Worm (Caenorhabditis elegans) whole organism, L3 larva: ENCODE data around the gene F55B11.3.

Source experiments
- R02D3.7 ChIP-seq: fragments of 150-350 bp; optimal IDR thresholded peaks from 2 replicates; lab custom pipeline; 2014; ENCODE audit warnings: missing biosample characterization, missing genetic modification characterization
- ZK546.5 ChIP-seq: sonication (generic microtip); optimal IDR thresholded peaks from 2 replicates; lab custom pipeline; 2017; ENCODE audit warnings: missing biosample characterization, missing genetic modification characterization
- aly-2 ChIP-seq: fragments of 150-350 bp; optimal IDR thresholded peaks from 2 replicates; lab custom pipeline; 2014; ENCODE audit warnings: missing biosample characterization, missing genetic modification characterization
- ama-1 ChIP-seq: fragments of 150-350 bp; optimal IDR thresholded peaks from 2 replicates; lab custom pipeline; 2018
- ceh-28 ChIP-seq: fragments of 150-350 bp; optimal IDR thresholded peaks from 2 replicates; lab custom pipeline; 2014; ENCODE audit warnings: missing biosample characterization, missing genetic modification reagents, missing genetic modification characterization
- ceh-82 ChIP-seq: fragments of 150-350 bp; optimal IDR thresholded peaks from 2 replicates; lab custom pipeline; 2014; ENCODE audit warnings: missing biosample characterization, missing genetic modification characterization
- ceh-9 ChIP-seq: sonication (generic microtip); optimal IDR thresholded peaks from 2 replicates; lab custom pipeline; 2018; ENCODE audit warnings: missing biosample characterization, missing genetic modification characterization
- daf-12 ChIP-seq: fragments of 150-350 bp; optimal IDR thresholded peaks from 2 replicates; lab custom pipeline; 2014; ENCODE audit warnings: missing biosample characterization, missing genetic modification reagents, missing genetic modification characterization
- egl-27 ChIP-seq: sonication (generic microtip); optimal IDR thresholded peaks from 4 replicates; lab custom pipeline; 2017; ENCODE audit warnings: missing biosample characterization, missing genetic modification reagents, missing genetic modification characterization
- egl-5 ChIP-seq: fragments of 150-350 bp; optimal IDR thresholded peaks from 2 replicates; lab custom pipeline; 2017; ENCODE audit warnings: missing biosample characterization, missing genetic modification reagents, missing genetic modification characterization, inconsistent platforms
- elt-1 ChIP-seq: fragments of 150-350 bp; optimal IDR thresholded peaks from 2 replicates; lab custom pipeline; 2014; ENCODE audit warnings: missing biosample characterization, missing genetic modification characterization
- elt-2 ChIP-seq: sonication (generic microtip); optimal IDR thresholded peaks from 2 replicates; lab custom pipeline; 2016; ENCODE audit warnings: missing genetic modification reagents, mild to moderate bottlenecking, missing genetic modification characterization, missing compliant biosample characterization
- elt-3 ChIP-seq, 3 experiments: fragments of 150-350 bp in 1 of 3; sonication (generic microtip) in 2 of 3; optimal IDR thresholded peaks; 2 replicates in 2 of 3; 4 replicates in 1 of 3; lab custom pipeline; 2014 to 2017; ENCODE audit warnings: missing biosample characterization in 3 of 3, missing genetic modification characterization in 3 of 3
- fkh-10 ChIP-seq: sonication (generic microtip); optimal IDR thresholded peaks from 2 replicates; lab custom pipeline; 2017; ENCODE audit warnings: missing biosample characterization, missing genetic modification reagents, missing genetic modification characterization
- fkh-2 ChIP-seq: fragments of 150-350 bp; optimal IDR thresholded peaks from 2 replicates; lab custom pipeline; 2014; ENCODE audit warnings: missing biosample characterization, missing genetic modification reagents, missing genetic modification characterization
- fos-1 ChIP-seq: fragments of 150-350 bp; optimal IDR thresholded peaks from 2 replicates; lab custom pipeline; 2014; ENCODE audit warnings: missing biosample characterization, missing genetic modification characterization
- hmg-11 ChIP-seq: sonication (generic microtip); optimal IDR thresholded peaks from 2 replicates; lab custom pipeline; 2016; ENCODE audit warnings: missing genetic modification characterization, missing compliant biosample characterization
- jun-1 ChIP-seq: fragments of 150-350 bp; optimal IDR thresholded peaks from 2 replicates; lab custom pipeline; 2014; ENCODE audit warnings: missing biosample characterization, missing genetic modification reagents, missing genetic modification characterization
- lin-15B ChIP-seq: fragments of 150-350 bp; optimal IDR thresholded peaks from 2 replicates; lab custom pipeline; 2014; ENCODE audit warnings: missing biosample characterization, missing genetic modification characterization
- lsy-12 ChIP-seq: sonication (generic microtip); optimal IDR thresholded peaks from 2 replicates; lab custom pipeline; 2016; ENCODE audit warnings: mild to moderate bottlenecking, missing genetic modification characterization, missing compliant biosample characterization
- mdl-1 ChIP-seq: fragments of 150-350 bp; optimal IDR thresholded peaks from 2 replicates; lab custom pipeline; 2014; ENCODE audit warnings: missing biosample characterization, missing genetic modification characterization
- mml-1 ChIP-seq: fragments of 150-350 bp; sonication (generic microtip); optimal IDR thresholded peaks from 3 replicates; lab custom pipeline; 2014; ENCODE audit warnings: missing biosample characterization, missing genetic modification characterization
- nfya-1 ChIP-seq: sonication (generic microtip); optimal IDR thresholded peaks from 2 replicates; lab custom pipeline; 2017; ENCODE audit warnings: missing genetic modification characterization, mild to moderate bottlenecking, missing compliant biosample characterization, antibody characterized with exemption, moderate library complexity; ENCODE audit not compliant: insufficient read depth
- nhr-11 ChIP-seq: fragments of 150-350 bp; optimal IDR thresholded peaks from 2 replicates; lab custom pipeline; 2014; ENCODE audit warnings: missing biosample characterization, missing genetic modification characterization
- nhr-23 ChIP-seq: fragments of 150-350 bp; optimal IDR thresholded peaks from 2 replicates; lab custom pipeline; 2014; ENCODE audit warnings: missing biosample characterization, missing genetic modification reagents, missing genetic modification characterization
- nhr-237 ChIP-seq: fragments of 150-350 bp; optimal IDR thresholded peaks from 2 replicates; lab custom pipeline; 2014; ENCODE audit warnings: missing biosample characterization, missing genetic modification characterization
- nhr-25 ChIP-seq: sonication (generic microtip); optimal IDR thresholded peaks from 2 replicates; lab custom pipeline; 2017; ENCODE audit warnings: missing biosample characterization, missing genetic modification characterization
- nhr-28 ChIP-seq: fragments of 150-350 bp; optimal IDR thresholded peaks from 2 replicates; lab custom pipeline; 2014; ENCODE audit warnings: missing biosample characterization, missing genetic modification characterization
- nhr-43 ChIP-seq: sonication (generic microtip); optimal IDR thresholded peaks from 2 replicates; lab custom pipeline; 2016; ENCODE audit warnings: mild to moderate bottlenecking, missing genetic modification characterization, missing compliant biosample characterization; ENCODE audit not compliant: poor library complexity, severe bottlenecking
- nhr-67 ChIP-seq: fragments of 150-350 bp; optimal IDR thresholded peaks from 2 replicates; lab custom pipeline; 2014; ENCODE audit warnings: missing biosample characterization, missing genetic modification characterization
- nhr-76 ChIP-seq: fragments of 150-350 bp; sonication (generic microtip); optimal IDR thresholded peaks from 5 replicates; lab custom pipeline; 2014; ENCODE audit warnings: missing biosample characterization, missing genetic modification characterization
- nhr-77 ChIP-seq: fragments of 150-350 bp; optimal IDR thresholded peaks from 2 replicates; lab custom pipeline; 2014; ENCODE audit warnings: missing biosample characterization, missing genetic modification characterization
- pha-4 ChIP-seq: fragments of 150-350 bp; optimal IDR thresholded peaks from 2 replicates; lab custom pipeline; 2014; ENCODE audit warnings: missing biosample characterization, missing genetic modification reagents, missing genetic modification characterization
- pqm-1 ChIP-seq: fragments of 150-350 bp; optimal IDR thresholded peaks from 2 replicates; lab custom pipeline; 2017; ENCODE audit warnings: missing biosample characterization, missing genetic modification characterization, inconsistent platforms
- sea-2 ChIP-seq: fragments of 150-350 bp; sonication (generic microtip); optimal IDR thresholded peaks from 4 replicates; lab custom pipeline; 2014; ENCODE audit warnings: missing biosample characterization, missing genetic modification reagents, missing genetic modification characterization
- skn-1 ChIP-seq: fragments of 150-350 bp; optimal IDR thresholded peaks from 2 replicates; lab custom pipeline; 2014; ENCODE audit warnings: missing biosample characterization, missing genetic modification characterization
- snpc-4 ChIP-seq: fragments of 150-350 bp; optimal IDR thresholded peaks from 2 replicates; lab custom pipeline; 2014; ENCODE audit warnings: missing biosample characterization, missing genetic modification characterization
- tbx-2 ChIP-seq: sonication (generic microtip); optimal IDR thresholded peaks from 2 replicates; lab custom pipeline; 2016; ENCODE audit warnings: mild to moderate bottlenecking, missing genetic modification characterization, missing compliant biosample characterization
- unc-39 ChIP-seq: sonication (generic microtip); optimal IDR thresholded peaks from 4 replicates; lab custom pipeline; 2017; ENCODE audit warnings: missing biosample characterization, missing genetic modification characterization
- unc-62 ChIP-seq: fragments of 150-350 bp; sonication (generic microtip); optimal IDR thresholded peaks from 4 replicates; lab custom pipeline; 2014; ENCODE audit warnings: missing biosample characterization, missing genetic modification reagents, missing genetic modification characterization
- zag-1 ChIP-seq: fragments of 150-350 bp; optimal IDR thresholded peaks from 2 replicates; lab custom pipeline; 2014; ENCODE audit warnings: missing biosample characterization, missing genetic modification characterization
- ztf-11 ChIP-seq: fragments of 150-350 bp; optimal IDR thresholded peaks from 2 replicates; lab custom pipeline; 2014; ENCODE audit warnings: missing biosample characterization, missing genetic modification characterization
- ztf-4 ChIP-seq: fragments of 150-350 bp; optimal IDR thresholded peaks from 2 replicates; lab custom pipeline; 2014; ENCODE audit warnings: missing biosample characterization, missing genetic modification characterization

F55B11.3 gene

ce11 chrIV:14444077-14444476 is 19.6 kb downstream of the F55B11.3 start, which contains the start of gene tra-3:
Gene tra-3, minus strand, starts transcription at chrIV:14444183.
- no peak for TF ChIP-seq nhr-23
- TF ChIP-seq ztf-4: no peak

ce11 chrIV:14445191-14445795 is 20.8 kb downstream of the F55B11.3 start:
- TF ChIP-seq elt-3 (tag; optimal IDR thresholded peaks at IDR 0.05; lab: Kevin White, UChicago): peak in 1 of 3 experiments; percentile 15
- no peak for TF ChIP-seq lsy-12
- peak; percentile 21 for TF ChIP-seq elt-2 (tag; lab: Kevin White, UChicago)
- peak; percentile 94 for TF ChIP-seq snpc-4 (tag; lab: Kevin White, UChicago)
- peak; percentile 30 for TF ChIP-seq nhr-25 (tag; lab: Kevin White, UChicago)
- peak; percentile 56 for TF ChIP-seq nhr-43 (tag; lab: Kevin White, UChicago)
- peak; percentile 1 for TF ChIP-seq nfya-1 (tag; lab: Kevin White, UChicago)
- no peak for TF ChIP-seq mml-1 (tag; lab: Kevin White, UChicago)
- TF ChIP-seq hmg-11 (tag; lab: Kevin White, UChicago): peak; percentile 62
- TF ChIP-seq ztf-11 (tag; lab: Kevin White, UChicago): no peak
- TF ChIP-seq nhr-23: peak; percentile 42
- peak; percentile 21 for TF ChIP-seq ceh-28 (tag; lab: Kevin White, UChicago)
- TF ChIP-seq elt-1 (tag; lab: Kevin White, UChicago): no peak

- TF ChIP-seq fos-1 (no peak), R02D3.7 (tag; lab: Kevin White, UChicago) (no peak), nhr-43 (tag; lab: Kevin White, UChicago) (no peak), mdl-1 (no peak), unc-39 (tag; lab: Kevin White, UChicago) (no peak), pqm-1 (tag; lab: Kevin White, UChicago) (peak; percentile 65), elt-2 (tag; lab: Kevin White, UChicago) (peak; percentile 87)
Measured at ce11 chrIV:14456667-14457066, 32.2 kb downstream of the F55B11.3 start, which contains the start of gene nspg-9. Gene nspg-9, plus strand, starts transcription at chrIV:14456900.

ce11 chrIV:14464065-14464567 is 39.6 kb downstream of the F55B11.3 start, which contains the start of gene dld-1:
Gene dld-1, plus strand, starts transcription at chrIV:14464517.
- TF ChIP-seq ceh-28 (tag; lab: Kevin White, UChicago) (peak; percentile 94), mdl-1 (peak; percentile 33), ztf-11 (tag; lab: Kevin White, UChicago) (no peak), nhr-25 (tag; lab: Kevin White, UChicago) (peak; percentile 97), nfya-1 (tag; lab: Kevin White, UChicago) (peak; percentile 99), nhr-237 (tag; lab: Kevin White, UChicago) (no peak), tbx-2 (tag; lab: Kevin White, UChicago) (peak; percentile 64), unc-39 (tag; lab: Kevin White, UChicago) (no peak), nhr-28 (tag; lab: Kevin White, UChicago) (no peak), elt-1 (tag; lab: Kevin White, UChicago) (peak; percentile 69), zag-1 (peak; percentile 34), lin-15B (tag; lab: Kevin White, UChicago) (peak; percentile 99), skn-1 (peak; percentile 91), nhr-67 (tag; lab: Kevin White, UChicago) (peak; percentile 50), fkh-10 (peak; percentile 93), nhr-43 (tag; lab: Kevin White, UChicago) (peak; percentile 89), R02D3.7 (tag; lab: Kevin White, UChicago) (peak; percentile 99), aly-2 (tag; lab: Kevin White, UChicago) (peak; percentile 72), sea-2 (GFP tag; lab: Kevin White, UChicago) (no peak), ZK546.5 (tag; lab: Kevin White, UChicago) (peak; percentile 18), ama-1 (lab: Kevin White, UChicago) (peak; percentile 65), ceh-9 (tag; lab: Kevin White, UChicago) (no peak), egl-27 (tag; lab: Kevin White, UChicago) (peak; percentile 27), lsy-12 (peak; percentile 72), ztf-4 (no peak), egl-5 (peak; percentile 100), unc-62 (peak; percentile 84), snpc-4 (tag; lab: Kevin White, UChicago) (peak; percentile 92), daf-12 (tag; lab: Kevin White, UChicago) (no peak), nhr-11 (tag; lab: Kevin White, UChicago) (peak; percentile 73), nhr-77 (tag; lab: Kevin White, UChicago) (peak; percentile 83), fos-1 (no peak), pha-4 (tag; lab: Kevin White, UChicago) (peak; percentile 99), elt-3 (tag; optimal IDR thresholded peaks at IDR 0.05; lab: Kevin White, UChicago) (peak in 2 of 3 experiments; percentile 12 to 46), ceh-82 (tag; lab: Kevin White, UChicago) (peak; percentile 94), fkh-2 (tag; lab: Kevin White, UChicago) (no peak), pqm-1 (tag; lab: Kevin White, UChicago) (peak; percentile 86), hmg-11 (tag; lab: Kevin White, UChicago) (peak; percentile 98), nhr-76 (no peak), jun-1 (peak; percentile 91), elt-2 (tag; lab: Kevin White, UChicago) (peak; percentile 68)
